Worm (Caenorhabditis elegans) whole organism, young adult: ENCODE results near the gene sre-53.

Experiments
- B0019.2 ChIP-seq: fragments of 200-800 bp; sonication (Bioruptor generic); conservative IDR thresholded peaks from 2 replicates; pipeline ENCODE4 v1.3.6; 2022; ENCODE audit warnings: missing genetic modification reagents, missing genetic modification characterization, missing compliant biosample characterization
- B0035.1 ChIP-seq: sonication (generic microtip); optimal IDR thresholded peaks from 2 replicates; lab custom pipeline; 2016; ENCODE audit warnings: missing genetic modification characterization, mild to moderate bottlenecking, missing compliant biosample characterization, missing genotype, missing genetic modification reagents
- C06A6.2 ChIP-seq: fragments of 200-800 bp; sonication (Bioruptor generic); conservative IDR thresholded peaks from 2 replicates; pipeline ENCODE4 v1.3.6; 2022; ENCODE audit warnings: missing genetic modification characterization, missing compliant biosample characterization
- D2030.7 ChIP-seq: fragments of 200-800 bp; sonication (Bioruptor generic); IDR thresholded peaks from 2 replicates; pipeline ENCODE4 v1.3.6; 2022; ENCODE audit warnings: missing genetic modification reagents, missing genetic modification characterization, missing compliant biosample characterization
- F33H1.4 ChIP-seq: fragments of 200-800 bp; sonication (Bioruptor generic); IDR thresholded peaks from 2 replicates; pipeline ENCODE4 v1.3.6; 2022; ENCODE audit warnings: missing genetic modification reagents, missing genetic modification characterization, missing compliant biosample characterization
- F37B4.10 ChIP-seq: fragments of 200-800 bp; sonication (Bioruptor generic); IDR thresholded peaks from 2 replicates; pipeline ENCODE4 v1.3.6; 2022; ENCODE audit warnings: missing genetic modification characterization, missing compliant biosample characterization
- F49E8.2 ChIP-seq: sonication (generic microtip); optimal IDR thresholded peaks from 3 replicates; lab custom pipeline; 2017; ENCODE audit warnings: missing genetic modification characterization, mild to moderate bottlenecking, missing compliant biosample characterization, antibody characterized with exemption, moderate library complexity; ENCODE audit not compliant: insufficient read depth
- F52B5.7 ChIP-seq: sonication (generic microtip); optimal IDR thresholded peaks from 2 replicates; lab custom pipeline; 2016; ENCODE audit warnings: mild to moderate bottlenecking, missing genetic modification characterization, missing compliant biosample characterization
- F57A8.1 ChIP-seq: fragments of 200-800 bp; sonication (Bioruptor generic); optimal IDR thresholded peaks from 2 replicates; lab custom pipeline; 2018; ENCODE audit warnings: mild to moderate bottlenecking, missing genetic modification characterization, moderate library complexity, missing compliant biosample characterization
- K11D2.4 ChIP-seq: fragments of 200-800 bp; sonication (Bioruptor generic); IDR thresholded peaks from 2 replicates; pipeline ENCODE4 v1.3.6; 2022; ENCODE audit warnings: missing genetic modification reagents, missing genetic modification characterization, missing compliant biosample characterization
- Y79H2A.3 ChIP-seq: fragments of 200-800 bp; sonication (Bioruptor generic); conservative IDR thresholded peaks from 2 replicates; pipeline ENCODE4 v1.3.6; 2022; ENCODE audit warnings: missing genetic modification reagents, missing genetic modification characterization, missing compliant biosample characterization
- Y95B8A.8 ChIP-seq: fragments of 200-800 bp; sonication (Bioruptor generic); IDR thresholded peaks from 2 replicates; pipeline ENCODE4 v1.3.6; 2022; ENCODE audit warnings: missing genetic modification reagents, missing genetic modification characterization, missing compliant biosample characterization
- akir-1 ChIP-seq: fragments of 200-800 bp; sonication (Bioruptor generic); optimal IDR thresholded peaks from 2 replicates; lab custom pipeline; 2018; ENCODE audit warnings: mild to moderate bottlenecking, missing genetic modification characterization, moderate library complexity, missing compliant biosample characterization
- atf-7 ChIP-seq: sonication (generic microtip); optimal IDR thresholded peaks from 2 replicates; lab custom pipeline; 2017; ENCODE audit warnings: mild to moderate bottlenecking, missing genetic modification characterization, missing compliant biosample characterization
- attf-3 ChIP-seq: fragments of 200-800 bp; sonication (Bioruptor generic); conservative IDR thresholded peaks from 2 replicates; pipeline ENCODE4 v1.3.6; 2022; ENCODE audit warnings: missing genetic modification reagents, missing genetic modification characterization, missing compliant biosample characterization
- bed-2 ChIP-seq: fragments of 200-800 bp; sonication (Bioruptor generic); IDR thresholded peaks from 2 replicates; pipeline ENCODE4 v1.3.6; 2022; ENCODE audit warnings: missing genetic modification reagents, missing genetic modification characterization, missing compliant biosample characterization
- cebp-1 ChIP-seq, 2 experiments: fragments of 200-800 bp in 1 of 2; sonication (Bioruptor generic) in 1 of 2; sonication (generic microtip) in 1 of 2; IDR thresholded peaks in 1 of 2; optimal IDR thresholded peaks in 1 of 2; 2 replicates each; pipeline versions ENCODE4 v1.3.6 to Lab custom; 2017 to 2022; ENCODE audit warnings: missing compliant biosample characterization in 2 of 2, missing genetic modification characterization in 2 of 2, mild to moderate bottlenecking in 1 of 2, missing genetic modification reagents in 1 of 2, moderate library complexity in 1 of 2
- ceh-79 ChIP-seq: sonication (generic microtip); optimal IDR thresholded peaks from 2 replicates; lab custom pipeline; 2017; ENCODE audit warnings: mild to moderate bottlenecking, missing genetic modification characterization, missing compliant biosample characterization
- chd-7 ChIP-seq: sonication (generic microtip); optimal IDR thresholded peaks from 2 replicates; lab custom pipeline; 2016; ENCODE audit warnings: mild to moderate bottlenecking, missing genetic modification characterization, moderate library complexity, missing compliant biosample characterization
- dox-1 ChIP-seq: fragments of 200-800 bp; sonication (Bioruptor generic); IDR thresholded peaks from 2 replicates; pipeline ENCODE4 v1.3.6; 2022; ENCODE audit warnings: missing genetic modification reagents, missing genetic modification characterization, missing compliant biosample characterization
- gei-17 ChIP-seq: fragments of 200-800 bp; sonication (Bioruptor generic); optimal IDR thresholded peaks from 2 replicates; lab custom pipeline; 2018; ENCODE audit warnings: mild to moderate bottlenecking, missing genetic modification characterization, missing compliant biosample characterization
- him-1 ChIP-seq: sonication (generic microtip); optimal IDR thresholded peaks from 2 replicates; lab custom pipeline; 2016; ENCODE audit warnings: missing genotype, missing genetic modification reagents, missing genetic modification characterization, missing compliant biosample characterization
- hsf-1 ChIP-seq: fragments of 200-800 bp; sonication (Bioruptor generic); IDR thresholded peaks from 2 replicates; pipeline ENCODE4 v1.3.6; 2022; ENCODE audit warnings: missing genetic modification reagents, missing genetic modification characterization, missing compliant biosample characterization
- lag-1 ChIP-seq: fragments of 200-800 bp; sonication (Bioruptor generic); IDR thresholded peaks from 2 replicates; pipeline ENCODE4 v1.3.6; 2022; ENCODE audit warnings: missing genetic modification reagents, missing genetic modification characterization, missing compliant biosample characterization
- lin-26 ChIP-seq: fragments of 200-800 bp; sonication (Bioruptor generic); IDR thresholded peaks from 2 replicates; pipeline ENCODE4 v1.3.6; 2022; ENCODE audit warnings: missing genetic modification reagents, missing genetic modification characterization, missing compliant biosample characterization
- lsl-1 ChIP-seq: fragments of 200-800 bp; sonication (Bioruptor generic); optimal IDR thresholded peaks from 2 replicates; lab custom pipeline; 2018; ENCODE audit warnings: mild to moderate bottlenecking, missing genetic modification characterization, moderate library complexity, missing compliant biosample characterization
- madf-3 ChIP-seq: fragments of 200-800 bp; sonication (Bioruptor generic); IDR thresholded peaks from 2 replicates; pipeline ENCODE4 v1.3.6; 2022; ENCODE audit warnings: missing genetic modification reagents, missing genetic modification characterization, missing compliant biosample characterization
- mcd-1 ChIP-seq: fragments of 200-800 bp; sonication (Bioruptor generic); IDR thresholded peaks from 2 replicates; pipeline ENCODE4 v1.3.6; 2022; ENCODE audit warnings: missing genetic modification reagents, missing genetic modification characterization, missing compliant biosample characterization
- mel-28 ChIP-seq: sonication (generic microtip); optimal IDR thresholded peaks from 2 replicates; lab custom pipeline; 2016; ENCODE audit warnings: borderline replicate concordance, mild to moderate bottlenecking, missing genetic modification characterization, missing compliant biosample characterization
- nhr-120 ChIP-seq: fragments of 200-800 bp; sonication (Bioruptor generic); IDR thresholded peaks from 2 replicates; pipeline ENCODE4 v1.3.6; 2022; ENCODE audit warnings: missing genetic modification characterization, missing compliant biosample characterization
- nhr-27 ChIP-seq: fragments of 200-800 bp; sonication (Bioruptor generic); optimal IDR thresholded peaks from 2 replicates; lab custom pipeline; 2018; ENCODE audit warnings: mild to moderate bottlenecking, missing genetic modification characterization, moderate library complexity, missing compliant biosample characterization
- pbrm-1 ChIP-seq: fragments of 200-800 bp; sonication (Bioruptor generic); IDR thresholded peaks from 2 replicates; pipeline ENCODE4 v1.3.6; 2022; ENCODE audit warnings: missing genetic modification reagents, missing genetic modification characterization, missing compliant biosample characterization
- pha-4 ChIP-seq: fragments of 150-350 bp; sonication (generic microtip); optimal IDR thresholded peaks from 2 replicates; lab custom pipeline; 2014; ENCODE audit warnings: missing biosample characterization, missing genetic modification reagents, missing genetic modification characterization
- repo-1 ChIP-seq: sonication (generic microtip); optimal IDR thresholded peaks from 2 replicates; lab custom pipeline; 2017; ENCODE audit warnings: mild to moderate bottlenecking, missing genetic modification characterization, missing compliant biosample characterization
- rpc-1 ChIP-seq, 2 experiments: fragments of 150-350 bp in 1 of 2; sonication (generic microtip) in 1 of 2; optimal IDR thresholded peaks; 2 replicates each; lab custom pipeline; 2014 to 2018; ENCODE audit warnings: missing biosample characterization in 1 of 2, missing genetic modification characterization in 1 of 2, missing genetic modification reagents in 1 of 2, missing genotype in 1 of 2
- snpc-3.4 ChIP-seq: sonication (generic microtip); optimal IDR thresholded peaks from 2 replicates; lab custom pipeline; 2017; ENCODE audit warnings: missing genetic modification characterization, mild to moderate bottlenecking, missing compliant biosample characterization, antibody characterized with exemption, moderate library complexity, missing genotype, missing genetic modification reagents
- tbp1 ChIP-seq: fragments of 200-800 bp; sonication (Bioruptor generic); optimal IDR thresholded peaks from 2 replicates; lab custom pipeline; 2018; ENCODE audit warnings: mild to moderate bottlenecking, missing genetic modification characterization, missing compliant biosample characterization
- tbx-9 ChIP-seq: sonication (generic microtip); optimal IDR thresholded peaks from 2 replicates; lab custom pipeline; 2016; ENCODE audit warnings: borderline replicate concordance, missing genetic modification characterization, inconsistent platforms, missing compliant biosample characterization
- unc-130 ChIP-seq: sonication (generic microtip); optimal IDR thresholded peaks from 2 replicates; lab custom pipeline; 2016; ENCODE audit warnings: missing genetic modification reagents, missing genetic modification characterization, missing compliant biosample characterization
- unc-62 ChIP-seq: fragments of 150-350 bp; optimal IDR thresholded peaks from 2 replicates; lab custom pipeline; 2014; ENCODE audit warnings: missing biosample characterization, missing genetic modification reagents, missing genetic modification characterization
- zfh-2 ChIP-seq: fragments of 200-800 bp; sonication (Bioruptor generic); conservative IDR thresholded peaks from 2 replicates; pipeline ENCODE4 v1.3.6; 2022; ENCODE audit warnings: missing genetic modification reagents, missing genetic modification characterization, missing compliant biosample characterization
- ztf-28 ChIP-seq: fragments of 200-800 bp; sonication (Bioruptor generic); IDR thresholded peaks from 2 replicates; pipeline ENCODE4 v1.3.6; 2022; ENCODE audit warnings: missing genetic modification reagents, missing genetic modification characterization, missing compliant biosample characterization
- ztf-3 ChIP-seq: fragments of 200-800 bp; sonication (Bioruptor generic); optimal IDR thresholded peaks from 2 replicates; lab custom pipeline; 2018; ENCODE audit warnings: mild to moderate bottlenecking, missing genetic modification characterization, missing compliant biosample characterization

The sre-53 gene

DNA sequence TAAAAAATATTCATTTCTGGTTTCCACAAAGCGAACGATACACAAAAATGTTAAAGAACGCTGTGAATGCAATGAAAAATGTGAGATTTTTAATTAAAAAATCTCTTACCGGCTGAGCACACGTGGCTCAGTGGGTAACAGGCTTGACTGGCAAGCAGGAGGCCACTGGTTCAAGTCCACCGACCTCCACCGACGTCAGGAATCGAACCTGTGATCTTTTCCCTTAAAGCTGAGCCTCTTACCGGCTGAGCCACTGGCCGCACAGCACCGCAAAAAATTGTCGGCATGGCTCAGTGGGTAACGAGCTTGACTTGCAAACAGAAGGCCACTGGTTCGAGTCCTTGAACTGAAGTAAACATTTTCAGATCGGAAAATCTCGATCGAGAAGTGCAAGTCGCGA, 21.6 kb upstream of the sre-53 start, which contains the start of gene C44C11.6:
C44C11.6 (plus strand) TSS at position 23 of the 400 bp plus-strand sequence.
- TF ChIP-seq Y95B8A.8 (GFP tag; lab: Robert Waterston, UW) (no peak), K11D2.4 (peak; percentile 15; the same call in 1 of the 2 replicates), lin-26 (GFP tag; lab: Robert Waterston, UW) (0 out of 2 replicates have a peak, but pooled peaks have one; percentile 53), rpc-1 (optimal IDR thresholded peaks at IDR 0.05; lab: Kevin White, UChicago) (no peak), rpc-1 (tag; optimal IDR thresholded peaks at IDR 0.05; lab: Kevin White, UChicago) (peak; percentile 48), F33H1.4 (GFP tag; lab: Robert Waterston, UW) (0 out of 2 replicates have a peak, but pooled peaks have one; percentile 16), bed-2 (no peak), F49E8.2 (tag; lab: Kevin White, UChicago) (no peak), nhr-27 (tag; lab: Kevin White, UChicago) (peak; percentile 6), cebp-1 (GFP tag; IDR thresholded peaks at IDR 0.05; lab: Robert Waterston, UW) (no peak), cebp-1 (tag; optimal IDR thresholded peaks at IDR 0.05; lab: Kevin White, UChicago) (peak; percentile 12), F52B5.7 (tag; lab: Kevin White, UChicago) (peak; percentile 64), gei-17 (GFP tag; lab: Kevin White, UChicago) (no peak), atf-7 (peak; percentile 32), tbx-9 (tag; lab: Kevin White, UChicago) (no peak), zfh-2 (GFP tag; lab: Robert Waterston, UW) (peak; percentile 83), lsl-1 (GFP tag; lab: Kevin White, UChicago) (no peak), hsf-1 (GFP tag; lab: Robert Waterston, UW) (0 out of 2 replicates have a peak, but pooled peaks have one; percentile 24), him-1 (tag; lab: Kevin White, UChicago) (peak; percentile 18), chd-7 (peak; percentile 4), nhr-120 (GFP tag; lab: Robert Waterston, UW) (0 out of 2 replicates have a peak, but pooled peaks have one; percentile 24), dox-1 (GFP tag; lab: Robert Waterston, UW) (0 out of 2 replicates have a peak, but pooled peaks have one; percentile 30), snpc-3.4 (tag; lab: Kevin White, UChicago) (no peak), repo-1 (tag; lab: Kevin White, UChicago) (no peak), lag-1 (GFP tag; lab: Robert Waterston, UW) (0 out of 2 replicates have a peak, but pooled peaks have one; percentile 53), F37B4.10 (GFP tag; lab: Robert Waterston, UW) (0 out of 2 replicates have a peak, but pooled peaks have one; percentile 33), tbp1 (GFP tag; lab: Kevin White, UChicago) (peak; percentile 17), mcd-1 (peak; percentile 34), pbrm-1 (0 out of 2 replicates have a peak, but pooled peaks have one; percentile 12)

DNA sequence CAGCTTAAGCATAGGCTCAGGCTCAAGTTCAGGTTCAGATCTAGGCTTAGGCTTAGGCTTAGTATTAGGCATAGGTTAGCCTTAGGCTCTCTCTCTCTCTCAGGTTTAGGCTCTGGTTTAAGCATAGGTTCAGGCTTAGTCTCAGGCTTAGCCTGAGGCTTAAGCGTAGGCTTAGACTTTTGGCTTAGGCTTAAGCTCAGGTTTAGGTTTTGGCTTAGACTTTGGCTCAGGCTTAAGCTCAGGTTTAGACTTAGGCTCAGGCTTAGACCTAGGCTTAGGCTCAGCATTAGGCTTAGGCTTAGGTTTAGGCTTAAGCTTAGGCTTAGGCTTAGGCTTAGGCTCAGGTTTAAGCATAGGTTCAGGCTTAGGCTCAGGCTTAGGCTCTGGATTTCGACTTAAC, 20.5 kb upstream of the sre-53 start:
- TF ChIP-seq C06A6.2 (GFP tag; lab: Robert Waterston, UW): no peak
- no peak for TF ChIP-seq ceh-79
- no peak for TF ChIP-seq mel-28
- TF ChIP-seq akir-1 (GFP tag; lab: Kevin White, UChicago): no peak
- TF ChIP-seq D2030.7: no peak
- no peak for TF ChIP-seq attf-3 (GFP tag; lab: Robert Waterston, UW)
- no peak for TF ChIP-seq B0019.2 (GFP tag; lab: Robert Waterston, UW)
- TF ChIP-seq Y79H2A.3 (GFP tag; lab: Robert Waterston, UW): no peak
- no peak for TF ChIP-seq B0035.1
- TF ChIP-seq Y95B8A.8 (GFP tag; lab: Robert Waterston, UW): no peak
- no peak for TF ChIP-seq unc-62 (GFP tag; lab: Kevin White, UChicago)
- TF ChIP-seq hsf-1 (GFP tag; lab: Robert Waterston, UW): no peak
- no peak for TF ChIP-seq ztf-28
- TF ChIP-seq tbx-9 (tag; lab: Kevin White, UChicago): no peak
- no peak for TF ChIP-seq F57A8.1 (GFP tag; lab: Kevin White, UChicago)
- no peak for TF ChIP-seq pha-4 (tag; lab: Kevin White, UChicago)
- TF ChIP-seq F37B4.10 (GFP tag; lab: Robert Waterston, UW): no peak
- TF ChIP-seq madf-3 (GFP tag; lab: Robert Waterston, UW): no peak
- TF ChIP-seq ztf-3 (GFP tag; lab: Kevin White, UChicago): no peak
- TF ChIP-seq unc-130 (GFP tag; lab: Kevin White, UChicago): no peak
